Fruit fly (Drosophila melanogaster): ENCODE measurements around the gene CG9988.

The CG9988 gene

dm6 chr3R:28630092-28630491 lies 6.1 kb upstream of the CG9988 start (continued):
- no peak for TF ChIP-seq CG15514 (GFP tag; optimal IDR thresholded peaks at IDR 0.05)
- TF ChIP-seq trh (GFP tag; optimal IDR thresholded peaks at IDR 0.05), result no peak
- TF ChIP-seq CG1792 (GFP tag; optimal IDR thresholded peaks at IDR 0.05), result no peak
- no peak for TF ChIP-seq CG1647 (GFP tag; optimal IDR thresholded peaks at IDR 0.05)
- no peak for TF ChIP-seq CG30020 (tag; optimal IDR thresholded peaks at IDR 0.05)
- TF ChIP-seq rib (GFP tag; IDR thresholded peaks at IDR 0.05), result no peak
- TF ChIP-seq otp (GFP tag; IDR thresholded peaks at IDR 0.05), result no peak
- TF ChIP-seq CG33213 (GFP tag; optimal IDR thresholded peaks at IDR 0.05), result no peak
- no peak for TF ChIP-seq dpn (GFP tag; optimal IDR thresholded peaks at IDR 0.05)
- no peak for TF ChIP-seq crc (GFP tag; optimal IDR thresholded peaks at IDR 0.05)
- no peak for TF ChIP-seq CG9437 (GFP tag; optimal IDR thresholded peaks at IDR 0.05)
- peak; percentile 18 for TF ChIP-seq fd96Cb (tag; optimal IDR thresholded peaks at IDR 0.05)
- no peak for TF ChIP-seq tio (GFP tag; optimal IDR thresholded peaks at IDR 0.05)
- no peak for TF ChIP-seq CG3281 (GFP tag; optimal IDR thresholded peaks at IDR 0.05)
- TF ChIP-seq CG1024 (GFP tag; IDR thresholded peaks at IDR 0.05), result no peak
- TF ChIP-seq seq (GFP tag; IDR thresholded peaks at IDR 0.05), result no peak
- no peak for TF ChIP-seq CG11696 (GFP tag; IDR thresholded peaks at IDR 0.05)
- TF ChIP-seq Camta (GFP tag; optimal IDR thresholded peaks at IDR 0.05), result no peak
- TF ChIP-seq sna (GFP tag; IDR thresholded peaks at IDR 0.05; ENCODE audit: partially characterized antibody), result no peak
- TF ChIP-seq odd (GFP tag; optimal IDR thresholded peaks at IDR 0.05), result no peak
- no peak for TF ChIP-seq Ravus (GFP tag; IDR thresholded peaks at IDR 0.05)
- TF ChIP-seq CG1602 (GFP tag; optimal IDR thresholded peaks at IDR 0.05), result no peak
- TF ChIP-seq CG8765 (GFP tag; IDR thresholded peaks at IDR 0.05), result no peak
- no peak for TF ChIP-seq dan (GFP tag; IDR thresholded peaks at IDR 0.05)
- no peak for TF ChIP-seq pzg (GFP tag; optimal IDR thresholded peaks at IDR 0.05)
- TF ChIP-seq CG16779 (GFP tag; IDR thresholded peaks at IDR 0.05), result no peak
- TF ChIP-seq Asciz (GFP tag; optimal IDR thresholded peaks at IDR 0.05), result no peak
- TF ChIP-seq ssp (GFP tag; IDR thresholded peaks at IDR 0.05), result no peak
- TF ChIP-seq CG2129 (GFP tag; IDR thresholded peaks at IDR 0.05; ENCODE audit: partially characterized antibody), result no peak
- TF ChIP-seq CG12155 (GFP tag; optimal IDR thresholded peaks at IDR 0.05), result no peak
- TF ChIP-seq ewg (GFP tag; optimal IDR thresholded peaks at IDR 0.05), result no peak
- no peak for TF ChIP-seq Aef1 (GFP tag; IDR thresholded peaks at IDR 0.05)
- TF ChIP-seq CG9876 (GFP tag; optimal IDR thresholded peaks at IDR 0.05), result no peak
- TF ChIP-seq phol (tag; optimal IDR thresholded peaks at IDR 0.05), result peak; percentile 28
- no peak for TF ChIP-seq wdn (GFP tag; IDR thresholded peaks at IDR 0.05)
- TF ChIP-seq twi (tag; optimal IDR thresholded peaks at IDR 0.05), result no peak
- TF ChIP-seq CG9215 (GFP tag; IDR thresholded peaks at IDR 0.05), result no peak
- no peak for TF ChIP-seq Mrtf (GFP tag; IDR thresholded peaks at IDR 0.05)
- TF ChIP-seq Dp (GFP tag; optimal IDR thresholded peaks at IDR 0.05), result no peak
- TF ChIP-seq Dref (GFP tag; IDR thresholded peaks at IDR 0.05), result no peak
- TF ChIP-seq nau (GFP tag; optimal IDR thresholded peaks at IDR 0.05), result no peak
- no peak for TF ChIP-seq CG12219 (GFP tag; optimal IDR thresholded peaks at IDR 0.05)
- no peak for TF ChIP-seq Fer2 (tag; optimal IDR thresholded peaks at IDR 0.05)
- no peak for TF ChIP-seq BEAF-32 (GFP tag; optimal IDR thresholded peaks at IDR 0.05)
- no peak for TF ChIP-seq hb (GFP tag; IDR thresholded peaks at IDR 0.05; ENCODE audit: partially characterized antibody)
- TF ChIP-seq bbx (GFP tag; IDR thresholded peaks at IDR 0.05; ENCODE audit: partially characterized antibody), result no peak
- TF ChIP-seq Hsf (GFP tag; optimal IDR thresholded peaks at IDR 0.05), result no peak
- TF ChIP-seq CG8944 (GFP tag; optimal IDR thresholded peaks at IDR 0.05), result no peak
- TF ChIP-seq run (tag; optimal IDR thresholded peaks at IDR 0.05), result no peak
- TF ChIP-seq salm (tag; optimal IDR thresholded peaks at IDR 0.05), result no peak
- no peak for TF ChIP-seq Ets65A (GFP tag)
- TF ChIP-seq Mad (GFP tag; optimal IDR thresholded peaks at IDR 0.05), result no peak
- no peak for TF ChIP-seq pfk (GFP tag; optimal IDR thresholded peaks at IDR 0.05)

Measured in whole organism, embryonic.